Fruit fly (Drosophila melanogaster) Kc167 (cell line): ENCODE data around the gene loh.

Experiments used
- Myc ChIP-seq: fragments of >200 bp; optimal IDR thresholded peaks from 2 replicates; lab custom pipeline; 2017; ENCODE audit warnings: missing external identifiers
- psq ChIP-seq: fragments of >200 bp; optimal IDR thresholded peaks from 2 replicates; lab custom pipeline; 2017; ENCODE audit warnings: missing external identifiers

dm6 chr2L:10496338-10496737 is 54.0 kb downstream of the loh start:
- TF ChIP-seq psq (no peak), Myc (no peak)
